Worm (Caenorhabditis elegans): ENCODE results near the gene K12H6.10.
A peak's percentile ranks its signal among the peaks of the same experiment; 100 is the strongest.

Gene K12H6.10

ce11 chrII:2804245-2804644, 18.4 kb upstream of the K12H6.10 start:
- peak; percentile 50 for TF ChIP-seq unc-120 (tag; optimal IDR thresholded peaks at IDR 0.05; ENCODE audit: poor library complexity, severe bottlenecking)
- TF ChIP-seq ceh-43 (GFP tag; optimal IDR thresholded peaks at IDR 0.05) = no peak
- no peak for TF ChIP-seq sptf-1 (tag; optimal IDR thresholded peaks at IDR 0.05)
- peak; percentile 12 for TF ChIP-seq ces-1 (GFP tag; optimal IDR thresholded peaks at IDR 0.05)
- TF ChIP-seq elt-1 (tag; optimal IDR thresholded peaks at IDR 0.05; ENCODE audit: borderline replicate concordance, insufficient read depth) = no peak

ce11 chrII:2804949-2805348, 17.7 kb upstream of the K12H6.10 start:
- TF ChIP-seq nhr-28 (tag; optimal IDR thresholded peaks at IDR 0.05) (no peak), sem-2 (GFP tag; optimal IDR thresholded peaks at IDR 0.05) (no peak), nhr-2 (tag; optimal IDR thresholded peaks at IDR 0.05) (no peak), drap-1 (GFP tag; optimal IDR thresholded peaks at IDR 0.05) (no peak), ceh-39 (tag; optimal IDR thresholded peaks at IDR 0.05) (no peak), lsy-2 (tag; optimal IDR thresholded peaks at IDR 0.05) (no peak), mab-5 (tag; optimal IDR thresholded peaks at IDR 0.05) (no peak), unc-62 (GFP tag; optimal IDR thresholded peaks at IDR 0.05) (no peak), unc-39 (tag; optimal IDR thresholded peaks at IDR 0.05) (no peak), ces-1 (GFP tag; optimal IDR thresholded peaks at IDR 0.05) (no peak), blmp-1 (tag; optimal IDR thresholded peaks at IDR 0.05) (no peak), ceh-43 (GFP tag; optimal IDR thresholded peaks at IDR 0.05) (no peak), bed-3 (GFP tag; optimal IDR thresholded peaks at IDR 0.05) (no peak), nhr-237 (tag; optimal IDR thresholded peaks at IDR 0.05) (no peak), elt-1 (tag; optimal IDR thresholded peaks at IDR 0.05; ENCODE audit: borderline replicate concordance, insufficient read depth) (no peak), cnd-1 (tag; optimal IDR thresholded peaks at IDR 0.05) (no peak), nhr-12 (tag; optimal IDR thresholded peaks at IDR 0.05) (no peak), mls-2 (tag; optimal IDR thresholded peaks at IDR 0.05) (no peak), ceh-83 (GFP tag; optimal IDR thresholded peaks at IDR 0.05) (no peak)

- TF ChIP-seq drap-1 (GFP tag; optimal IDR thresholded peaks at IDR 0.05) (no peak), cnd-1 (tag; optimal IDR thresholded peaks at IDR 0.05) (no peak), zip-8 (tag; optimal IDR thresholded peaks at IDR 0.05) (no peak), blmp-1 (tag; optimal IDR thresholded peaks at IDR 0.05) (no peak), mep-1 (tag; optimal IDR thresholded peaks at IDR 0.05) (no peak), ham-2 (GFP tag; optimal IDR thresholded peaks at IDR 0.05) (no peak), unc-120 (tag; optimal IDR thresholded peaks at IDR 0.05; ENCODE audit: poor library complexity, severe bottlenecking) (no peak), lin-32 (GFP tag; optimal IDR thresholded peaks at IDR 0.05) (no peak), elt-1 (tag; optimal IDR thresholded peaks at IDR 0.05; ENCODE audit: borderline replicate concordance, insufficient read depth) (no peak), nhr-76 (tag; optimal IDR thresholded peaks at IDR 0.05) (no peak), sptf-1 (tag; optimal IDR thresholded peaks at IDR 0.05) (no peak), bed-3 (GFP tag; optimal IDR thresholded peaks at IDR 0.05) (no peak), ces-1 (GFP tag; optimal IDR thresholded peaks at IDR 0.05) (no peak), pha-4 (tag; optimal IDR thresholded peaks at IDR 0.05) (no peak), M03D4.4 (tag; optimal IDR thresholded peaks at IDR 0.05) (no peak), lsy-2 (tag; optimal IDR thresholded peaks at IDR 0.05) (no peak), tbx-8 (GFP tag; optimal IDR thresholded peaks at IDR 0.05) (no peak), ceh-43 (GFP tag; optimal IDR thresholded peaks at IDR 0.05) (no peak)
These were observed 17.1 kb upstream of the K12H6.10 start for ce11 chrII:2805566-2805965.

ce11 chrII:2807674-2808206, 14.9 kb upstream of the K12H6.10 start, which contains the start of gene K12H6.12:
K12H6.12 (plus strand) TSS chrII:2808156.
- TF ChIP-seq sptf-1 (tag; optimal IDR thresholded peaks at IDR 0.05) (no peak), ceh-83 (GFP tag; optimal IDR thresholded peaks at IDR 0.05) (no peak), ces-1 (GFP tag; optimal IDR thresholded peaks at IDR 0.05) (no peak), ceh-39 (tag; optimal IDR thresholded peaks at IDR 0.05) (no peak), hlh-1 (tag; optimal IDR thresholded peaks at IDR 0.05) (no peak), ztf-11 (tag; optimal IDR thresholded peaks at IDR 0.05) (no peak)

DNA sequence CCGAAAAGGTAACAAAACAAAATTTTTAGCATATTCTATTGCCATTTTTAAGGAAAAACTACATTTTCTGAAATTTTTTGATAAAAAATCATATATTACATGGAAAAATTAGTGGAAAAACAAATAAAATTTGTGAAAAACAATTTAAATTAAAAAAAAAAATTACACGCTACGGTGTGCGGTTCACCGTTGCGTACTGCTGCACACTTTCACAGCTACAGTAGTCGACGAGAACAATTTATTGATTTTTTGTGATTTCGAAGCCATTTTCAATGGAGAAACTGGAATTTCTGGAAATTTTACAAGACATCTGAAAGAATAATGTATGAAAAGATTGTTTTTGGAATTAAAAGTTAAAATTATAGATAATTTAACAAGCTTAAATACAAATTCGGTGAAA, 7.7 kb upstream of the K12H6.10 start:
- TF ChIP-seq unc-120 (tag; optimal IDR thresholded peaks at IDR 0.05; ENCODE audit: poor library complexity, severe bottlenecking) (no peak), lsy-2 (tag; optimal IDR thresholded peaks at IDR 0.05) (no peak), cnd-1 (tag; optimal IDR thresholded peaks at IDR 0.05) (no peak), ztf-11 (tag; optimal IDR thresholded peaks at IDR 0.05) (no peak), elt-1 (tag; optimal IDR thresholded peaks at IDR 0.05; ENCODE audit: borderline replicate concordance, insufficient read depth) (no peak), bed-3 (GFP tag; optimal IDR thresholded peaks at IDR 0.05) (no peak), unc-62 (GFP tag; optimal IDR thresholded peaks at IDR 0.05) (no peak), mls-2 (tag; optimal IDR thresholded peaks at IDR 0.05) (no peak), hlh-1 (tag; optimal IDR thresholded peaks at IDR 0.05) (no peak), ceh-83 (GFP tag; optimal IDR thresholded peaks at IDR 0.05) (no peak), ham-2 (GFP tag; optimal IDR thresholded peaks at IDR 0.05) (no peak), drap-1 (GFP tag; optimal IDR thresholded peaks at IDR 0.05) (no peak), tbx-8 (GFP tag; optimal IDR thresholded peaks at IDR 0.05) (no peak), nhr-12 (tag; optimal IDR thresholded peaks at IDR 0.05) (no peak), blmp-1 (tag; optimal IDR thresholded peaks at IDR 0.05) (no peak), nhr-76 (tag; optimal IDR thresholded peaks at IDR 0.05) (no peak), lin-13 (tag; optimal IDR thresholded peaks at IDR 0.05) (no peak)

Measured in whole organism, mixed stage, embryonic.